Fruit fly (Drosophila melanogaster): ENCODE measurements around the gene REPTOR-BP.

Gene REPTOR-BP

DNA sequence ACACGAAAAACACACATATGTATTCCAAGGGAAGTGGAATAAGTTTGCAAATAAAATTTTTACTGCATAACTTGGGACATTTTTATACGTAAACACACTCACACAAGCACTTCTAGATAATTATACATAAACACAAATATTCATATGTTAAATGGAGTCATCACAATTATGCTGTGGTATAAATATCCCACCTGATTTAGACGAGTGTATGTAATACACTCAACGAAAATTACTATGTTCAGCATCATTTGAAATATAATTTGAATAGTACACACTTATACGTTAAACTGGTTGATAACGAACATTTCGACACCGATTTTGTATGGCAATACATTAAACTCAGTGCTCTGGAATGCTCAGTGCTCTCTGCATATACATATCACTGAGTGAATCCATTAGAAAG lies 32.8 kb upstream of the REPTOR-BP start (continued):
- peak; percentile 71 for TF ChIP-seq Hr4 (GFP tag; optimal IDR thresholded peaks at IDR 0.05)

DNA sequence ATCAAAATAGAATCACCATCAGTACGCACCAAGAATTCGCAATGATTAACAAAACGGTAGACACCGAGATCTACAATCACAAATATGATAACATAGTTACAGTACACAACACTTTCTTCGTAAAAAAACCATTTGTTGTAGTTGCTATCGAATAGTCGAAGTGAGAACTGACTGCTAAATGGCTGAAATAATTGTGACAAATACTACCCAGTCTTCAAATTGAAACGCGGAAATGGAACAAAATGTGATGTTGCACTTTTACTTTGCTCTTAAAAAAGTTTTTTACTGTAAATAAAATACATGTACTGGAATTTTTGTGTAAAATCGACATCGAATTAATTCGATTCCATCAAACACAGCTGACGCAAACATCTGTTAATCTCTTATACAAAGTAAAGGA lies 32.4 kb upstream of the REPTOR-BP start, which contains the start of gene ova:
TSS of gene ova (minus strand) at position 183 of the 400 bp plus-strand sequence.
- TF ChIP-seq CG7368 (GFP tag; optimal IDR thresholded peaks at IDR 0.05) = no peak
- no peak for TF ChIP-seq cyc (GFP tag; optimal IDR thresholded peaks at IDR 0.05)
- no peak for TF ChIP-seq CG6276 (GFP tag; optimal IDR thresholded peaks at IDR 0.05)
- TF ChIP-seq CG10669 (GFP tag; optimal IDR thresholded peaks at IDR 0.05) = no peak
- no peak for TF ChIP-seq achi (GFP tag; optimal IDR thresholded peaks at IDR 0.05)
- TF ChIP-seq lz (GFP tag; optimal IDR thresholded peaks at IDR 0.05) = no peak
- TF ChIP-seq CG11762 (GFP tag; optimal IDR thresholded peaks at IDR 0.05; ENCODE audit: insufficient read depth) = no peak
- TF ChIP-seq CG15336 (GFP tag; IDR thresholded peaks at IDR 0.05) = no peak
- no peak for TF ChIP-seq CG16779 (tag; optimal IDR thresholded peaks at IDR 0.05)
- TF ChIP-seq CG32006 (GFP tag; optimal IDR thresholded peaks at IDR 0.05) = no peak
- TF ChIP-seq salr (GFP tag; optimal IDR thresholded peaks at IDR 0.05) = no peak
- no peak for TF ChIP-seq CG3032 (tag; optimal IDR thresholded peaks at IDR 0.05)
- TF ChIP-seq OdsH (GFP tag; optimal IDR thresholded peaks at IDR 0.05) = no peak
- no peak for TF ChIP-seq dsx (GFP tag; optimal IDR thresholded peaks at IDR 0.05; ENCODE audit: poor library complexity, severe bottlenecking)
- no peak for TF ChIP-seq pdm3 (GFP tag; optimal IDR thresholded peaks at IDR 0.05)
- no peak for TF ChIP-seq spab (GFP tag; optimal IDR thresholded peaks at IDR 0.05)
- TF ChIP-seq Hr39 (GFP tag; optimal IDR thresholded peaks at IDR 0.05) = no peak
- TF ChIP-seq Ets96B (tag; optimal IDR thresholded peaks at IDR 0.05) = no peak
- TF ChIP-seq topi (GFP tag; optimal IDR thresholded peaks at IDR 0.05) = no peak
- TF ChIP-seq CG11902 (GFP tag; optimal IDR thresholded peaks at IDR 0.05) = no peak

DNA sequence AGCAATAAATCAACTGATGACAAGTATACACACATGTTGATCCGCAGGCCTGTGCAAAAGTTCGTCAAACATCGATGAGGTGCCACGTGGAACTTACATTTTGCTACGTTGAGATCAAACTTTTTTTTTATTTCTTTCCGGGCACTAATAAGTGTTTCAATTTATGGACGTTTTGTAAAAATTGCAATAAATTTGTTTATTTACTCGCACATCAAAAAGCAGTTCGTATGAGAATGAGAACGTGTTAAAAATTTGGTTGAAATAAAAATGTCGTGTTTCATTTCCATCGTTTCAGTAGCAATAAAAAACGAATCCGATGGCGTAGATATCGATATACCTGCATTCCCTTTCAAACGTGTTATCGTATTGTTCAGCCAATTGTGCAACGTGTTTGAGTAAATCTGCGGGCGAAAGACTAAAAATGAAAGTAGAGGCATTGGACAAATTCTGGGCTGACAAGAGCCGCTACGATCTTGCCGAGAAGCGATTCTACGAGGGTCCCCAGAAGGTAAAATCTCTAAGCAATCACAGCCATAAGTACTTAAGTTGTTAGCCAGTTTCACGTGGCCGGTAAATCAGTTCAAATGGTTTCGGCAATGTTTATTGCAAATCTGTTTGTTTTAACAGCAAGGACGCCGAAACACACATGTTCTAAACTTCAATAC lies 31.6 kb upstream of the REPTOR-BP start, which contains the start of gene eEF1delta:
TSS of gene eEF1delta (plus strand) at position 356 of the 665 bp plus-strand sequence.
- TF ChIP-seq Ets21C (GFP tag; optimal IDR thresholded peaks at IDR 0.05) (no peak), svp (GFP tag) (no peak), fkh (GFP tag; optimal IDR thresholded peaks at IDR 0.05) (no peak), Hr39 (GFP tag; optimal IDR thresholded peaks at IDR 0.05) (no peak)

DNA sequence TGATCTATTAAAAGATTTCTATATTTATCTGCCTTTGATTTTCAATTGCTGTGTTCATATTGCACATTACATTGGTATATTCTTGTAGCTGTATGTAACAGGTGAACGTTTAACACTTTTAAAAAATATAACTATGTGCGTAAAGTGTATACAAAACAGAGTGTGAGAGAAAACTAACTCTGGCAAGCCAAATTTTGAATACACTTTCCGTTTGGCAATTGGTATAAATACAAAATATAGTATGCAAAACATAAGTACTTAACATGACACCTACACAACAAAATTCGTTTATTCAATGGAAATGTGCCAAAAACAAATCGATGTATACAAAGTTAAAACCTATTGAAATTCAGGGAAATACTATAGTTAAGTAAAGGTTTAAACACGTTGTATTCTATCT lies 31.1 kb upstream of the REPTOR-BP start:
- no peak for TF ChIP-seq net (GFP tag; optimal IDR thresholded peaks at IDR 0.05)

DNA sequence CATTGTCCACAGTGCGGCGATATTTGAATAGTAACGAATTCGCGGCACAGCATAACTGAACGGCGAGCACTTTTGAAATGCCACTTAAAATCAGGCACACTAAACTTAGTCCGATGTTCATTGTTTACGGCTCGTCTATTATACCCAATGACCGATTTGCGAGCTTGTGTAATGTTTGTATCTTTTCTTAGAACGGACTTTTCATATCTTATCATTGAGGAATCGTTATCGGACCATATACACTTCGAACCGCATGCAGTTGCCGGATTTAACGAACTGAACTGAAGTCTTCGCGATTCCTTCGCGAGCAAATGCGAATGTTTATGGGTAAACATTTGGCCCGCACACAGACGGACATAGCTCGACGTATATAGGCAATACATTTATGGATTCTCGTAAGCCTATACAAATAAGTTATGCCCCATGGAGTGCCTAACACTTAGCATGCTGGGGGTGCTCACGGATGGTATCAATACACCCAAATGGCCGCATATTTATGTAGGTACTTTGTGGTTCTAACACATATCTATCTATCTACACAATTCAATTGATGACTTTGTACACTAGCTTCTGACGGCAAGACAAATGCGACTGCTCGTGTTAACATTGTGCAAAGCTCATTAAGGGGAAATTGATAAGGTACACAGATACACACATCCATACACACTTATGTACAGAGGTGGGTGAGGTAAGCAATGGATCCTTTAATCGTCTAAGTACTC lies 26.0 kb upstream of the REPTOR-BP start, which contains the start of gene mthl15:
TSS of gene mthl15 (minus strand) at position 593 of the 722 bp plus-strand sequence.
- peak; percentile 34 for TF ChIP-seq vri (GFP tag; optimal IDR thresholded peaks at IDR 0.05)
- TF ChIP-seq fkh (GFP tag; optimal IDR thresholded peaks at IDR 0.05) = peak; percentile 90
- TF ChIP-seq CG6808 (GFP tag; optimal IDR thresholded peaks at IDR 0.05) = no peak

DNA sequence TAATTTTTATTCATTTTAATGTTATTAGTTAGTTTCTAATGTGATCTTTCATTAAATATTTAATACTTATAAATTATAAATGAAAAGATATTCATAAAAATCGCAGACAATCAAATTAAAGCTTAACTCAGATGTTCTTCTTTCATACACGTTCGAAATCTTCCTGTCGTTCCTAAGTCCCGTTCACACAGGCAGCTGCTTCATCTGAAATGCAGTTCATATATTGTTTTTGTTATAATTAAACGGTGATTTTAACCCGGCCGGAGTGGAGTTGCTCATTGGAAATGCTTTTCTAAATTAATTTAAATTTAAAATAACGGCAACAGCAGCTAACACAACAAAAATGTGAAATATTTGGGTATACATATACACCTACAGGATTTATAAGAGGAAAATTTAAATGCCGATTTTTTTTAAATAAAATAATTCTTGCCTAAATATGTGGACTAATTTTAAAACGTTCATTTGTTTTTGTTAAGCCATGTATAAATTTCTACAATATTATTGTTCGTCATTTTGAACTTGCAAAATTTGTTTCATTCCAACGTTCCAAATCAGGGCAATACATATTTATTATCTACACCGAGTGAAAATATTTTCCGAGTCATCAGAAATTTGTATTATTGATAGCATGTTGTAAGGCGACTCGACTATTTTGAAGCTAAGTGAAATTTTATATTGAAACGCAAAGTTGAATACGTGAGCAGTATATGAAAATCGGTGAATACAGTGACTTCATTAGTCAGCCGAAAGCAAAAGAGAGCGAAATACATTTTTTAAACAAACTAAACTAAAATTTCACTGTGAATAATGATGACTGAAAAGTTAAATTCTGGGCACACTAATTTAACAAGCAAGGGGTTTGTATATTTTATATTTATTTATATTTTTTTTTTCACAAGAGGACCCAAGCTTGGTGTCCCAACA lies 24.9 kb upstream of the REPTOR-BP start, which contains the start of gene me31B:
TSS of gene me31B (plus strand) at position 616 of the 927 bp plus-strand sequence.
- peak; percentile 7 for TF ChIP-seq Eip93F (GFP tag; optimal IDR thresholded peaks at IDR 0.05)
- no peak for TF ChIP-seq Hr38 (GFP tag; optimal IDR thresholded peaks at IDR 0.05)
- TF ChIP-seq CG3032 (tag; optimal IDR thresholded peaks at IDR 0.05) = peak; percentile 14
